Worm (Caenorhabditis elegans): Measurements from ENCODE around the gene suox-1.
A peak's percentile ranks its signal among the peaks of the same experiment; 100 is the strongest.

suox-1 gene

DNA sequence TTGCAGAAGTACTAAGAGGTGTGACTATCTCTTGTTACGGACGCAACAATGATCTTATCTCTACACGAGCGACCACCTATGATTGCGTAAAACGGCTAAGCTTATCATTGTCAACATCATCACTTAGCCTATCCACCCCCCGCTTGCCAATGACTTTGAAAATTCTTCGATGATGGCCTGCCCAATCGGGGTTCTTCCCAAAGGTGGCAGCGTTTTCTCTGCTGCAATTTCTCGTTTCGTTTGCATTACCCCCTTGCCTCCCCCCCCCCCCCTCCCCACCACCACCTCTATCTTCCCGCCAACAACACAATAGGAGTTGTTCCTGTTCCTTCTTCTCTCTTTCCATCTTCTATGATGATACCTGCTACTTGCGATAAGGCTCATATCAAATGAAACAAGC lies 10.2 kb upstream of the suox-1 start:
- no peak for TF ChIP-seq hmbx-1 (tag; optimal IDR thresholded peaks at IDR 0.05)
- TF ChIP-seq B0310.2 (tag; optimal IDR thresholded peaks at IDR 0.05), result no peak
- no peak for TF ChIP-seq ceh-13 (GFP tag; optimal IDR thresholded peaks at IDR 0.05)
- no peak for TF ChIP-seq scrt-1 (GFP tag; IDR thresholded peaks at IDR 0.05)
- TF ChIP-seq F13C5.2 (tag; optimal IDR thresholded peaks at IDR 0.05), result no peak
- no peak for TF ChIP-seq tbx-37 (GFP tag; conservative IDR thresholded peaks at IDR 0.05)
- TF ChIP-seq tbx-11 (GFP tag; IDR thresholded peaks at IDR 0.05), result no peak
- TF ChIP-seq ama-1 (optimal IDR thresholded peaks at IDR 0.05), result no peak
- no peak for TF ChIP-seq ceh-36 (tag; optimal IDR thresholded peaks at IDR 0.05)
- no peak for TF ChIP-seq flt-1 (GFP tag; IDR thresholded peaks at IDR 0.05)

DNA sequence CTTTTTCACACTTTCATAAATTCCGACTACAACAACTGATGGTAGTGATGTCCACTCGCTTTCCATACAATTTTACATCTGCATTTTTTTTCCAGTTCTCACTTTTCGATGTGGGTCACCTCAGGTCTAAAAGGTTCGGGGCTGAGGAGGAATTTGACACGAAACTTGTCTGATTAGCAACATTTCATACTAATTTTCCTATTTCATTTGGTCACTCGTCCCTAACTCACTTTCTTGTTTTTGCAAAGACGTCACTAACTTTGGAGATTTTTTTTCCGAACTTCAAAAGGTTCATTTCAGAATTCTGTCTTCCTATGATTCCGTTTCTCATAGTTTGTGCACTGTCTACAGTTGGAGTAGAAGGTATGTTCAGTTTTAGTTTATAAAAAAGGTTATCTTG lies 9.5 kb upstream of the suox-1 start, which contains the start of gene H13N06.2:
Gene H13N06.2, plus strand, starts transcription at position 301 of the 400 bp plus-strand sequence.
- TF ChIP-seq F13C5.2 (tag; optimal IDR thresholded peaks at IDR 0.05) (no peak), aly-1 (tag; optimal IDR thresholded peaks at IDR 0.05) (no peak), hmg-4 (GFP tag; optimal IDR thresholded peaks at IDR 0.05) (no peak), ceh-13 (GFP tag; optimal IDR thresholded peaks at IDR 0.05) (no peak), tbx-37 (GFP tag; conservative IDR thresholded peaks at IDR 0.05) (no peak), ama-1 (optimal IDR thresholded peaks at IDR 0.05) (no peak), sea-1 (GFP tag; conservative IDR thresholded peaks at IDR 0.05) (no peak), scrt-1 (GFP tag; IDR thresholded peaks at IDR 0.05) (no peak), pes-1 (GFP tag; IDR thresholded peaks at IDR 0.05) (no peak), hmbx-1 (tag; optimal IDR thresholded peaks at IDR 0.05) (no peak), hnd-1 (tag; optimal IDR thresholded peaks at IDR 0.05) (no peak), tra-4 (tag; optimal IDR thresholded peaks at IDR 0.05) (no peak), ets-7 (tag; optimal IDR thresholded peaks at IDR 0.05) (no peak), flt-1 (GFP tag; IDR thresholded peaks at IDR 0.05) (no peak), ceh-36 (tag; optimal IDR thresholded peaks at IDR 0.05) (no peak), B0310.2 (tag; optimal IDR thresholded peaks at IDR 0.05) (no peak)

DNA sequence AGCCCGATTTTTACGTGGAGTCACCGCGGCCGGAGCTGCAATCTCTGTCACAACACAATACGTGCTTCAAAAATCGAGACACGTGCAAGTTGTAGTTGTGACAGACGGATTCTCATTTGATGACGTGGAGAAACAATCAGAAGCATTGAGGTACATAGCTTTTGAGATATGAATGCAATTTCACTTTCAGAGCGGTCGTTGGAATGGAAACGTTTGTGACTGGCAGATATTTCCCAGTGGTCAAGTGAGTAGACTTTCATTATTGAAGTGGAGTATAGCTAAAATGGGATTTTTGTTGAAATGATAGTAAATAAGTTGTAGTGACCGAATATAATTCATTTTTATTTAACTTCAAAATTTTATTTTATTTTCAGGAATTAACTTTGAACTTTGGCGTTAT lies 6.2 kb upstream of the suox-1 start:
- no peak for TF ChIP-seq hmg-4 (GFP tag; optimal IDR thresholded peaks at IDR 0.05)
- TF ChIP-seq hnd-1 (tag; optimal IDR thresholded peaks at IDR 0.05), result no peak
- TF ChIP-seq tra-4 (tag; optimal IDR thresholded peaks at IDR 0.05), result no peak
- TF ChIP-seq pes-1 (GFP tag; IDR thresholded peaks at IDR 0.05), result no peak
- TF ChIP-seq ets-7 (tag; optimal IDR thresholded peaks at IDR 0.05), result no peak
- TF ChIP-seq tbx-37 (GFP tag; conservative IDR thresholded peaks at IDR 0.05), result no peak
- TF ChIP-seq tbx-11 (GFP tag; IDR thresholded peaks at IDR 0.05), result no peak
- no peak for TF ChIP-seq B0310.2 (tag; optimal IDR thresholded peaks at IDR 0.05)
- TF ChIP-seq hmbx-1 (tag; optimal IDR thresholded peaks at IDR 0.05), result no peak
- TF ChIP-seq scrt-1 (GFP tag; IDR thresholded peaks at IDR 0.05), result no peak
- TF ChIP-seq F13C5.2 (tag; optimal IDR thresholded peaks at IDR 0.05), result no peak
- no peak for TF ChIP-seq sea-1 (GFP tag; conservative IDR thresholded peaks at IDR 0.05)
- TF ChIP-seq ama-1 (optimal IDR thresholded peaks at IDR 0.05), result no peak
- no peak for TF ChIP-seq flt-1 (GFP tag; IDR thresholded peaks at IDR 0.05)

DNA sequence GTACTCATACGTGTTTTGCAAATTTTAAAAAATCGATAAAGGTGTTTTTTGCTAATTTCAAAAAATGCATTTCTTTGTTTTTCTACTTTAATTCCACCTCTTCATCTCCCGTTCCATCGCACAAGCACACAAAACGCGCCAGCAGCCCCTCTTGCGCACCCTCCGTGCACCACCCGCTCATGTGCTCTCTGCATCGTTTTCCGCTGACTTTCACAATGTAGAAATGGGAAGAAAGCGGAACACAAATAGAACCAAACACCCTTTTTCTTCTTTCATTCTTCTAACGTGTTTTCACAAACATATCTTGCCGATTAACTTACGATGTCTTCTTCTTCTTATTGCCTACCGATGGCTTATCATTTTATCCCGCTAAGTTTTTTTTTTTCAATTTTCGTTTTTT lies 4.6 kb upstream of the suox-1 start:
- peak; percentile 3 for TF ChIP-seq B0310.2 (tag; optimal IDR thresholded peaks at IDR 0.05)
- no peak for TF ChIP-seq ama-1 (optimal IDR thresholded peaks at IDR 0.05)
- peak; percentile 62; the same call in 1 of the 2 replicates for TF ChIP-seq tbx-37 (GFP tag; conservative IDR thresholded peaks at IDR 0.05)
- TF ChIP-seq F13C5.2 (tag; optimal IDR thresholded peaks at IDR 0.05), result peak; percentile 77
- peak; percentile 66; the same call in 1 of the 2 replicates for TF ChIP-seq tbx-11 (GFP tag; IDR thresholded peaks at IDR 0.05)
- TF ChIP-seq aly-1 (tag; optimal IDR thresholded peaks at IDR 0.05), result no peak
- no peak; the same call in 1 of the 2 replicates for TF ChIP-seq pes-1 (GFP tag; IDR thresholded peaks at IDR 0.05)
- no peak for TF ChIP-seq ceh-36 (tag; optimal IDR thresholded peaks at IDR 0.05)
- no peak for TF ChIP-seq hnd-1 (tag; optimal IDR thresholded peaks at IDR 0.05)
- no peak for TF ChIP-seq ceh-13 (GFP tag; optimal IDR thresholded peaks at IDR 0.05)
- TF ChIP-seq tra-4 (tag; optimal IDR thresholded peaks at IDR 0.05), result no peak
- TF ChIP-seq sea-1 (GFP tag; conservative IDR thresholded peaks at IDR 0.05), result peak; percentile 53; the same call in 1 of the 2 replicates
- no peak for TF ChIP-seq ets-7 (tag; optimal IDR thresholded peaks at IDR 0.05)
- TF ChIP-seq scrt-1 (GFP tag; IDR thresholded peaks at IDR 0.05), result 0 out of 2 replicates have a peak, but pooled peaks have one; percentile 22
- TF ChIP-seq flt-1 (GFP tag; IDR thresholded peaks at IDR 0.05), result no peak; the same call in 1 of the 2 replicates
- no peak for TF ChIP-seq hmbx-1 (tag; optimal IDR thresholded peaks at IDR 0.05)
- peak; percentile 57 for TF ChIP-seq hmg-4 (GFP tag; optimal IDR thresholded peaks at IDR 0.05)

DNA sequence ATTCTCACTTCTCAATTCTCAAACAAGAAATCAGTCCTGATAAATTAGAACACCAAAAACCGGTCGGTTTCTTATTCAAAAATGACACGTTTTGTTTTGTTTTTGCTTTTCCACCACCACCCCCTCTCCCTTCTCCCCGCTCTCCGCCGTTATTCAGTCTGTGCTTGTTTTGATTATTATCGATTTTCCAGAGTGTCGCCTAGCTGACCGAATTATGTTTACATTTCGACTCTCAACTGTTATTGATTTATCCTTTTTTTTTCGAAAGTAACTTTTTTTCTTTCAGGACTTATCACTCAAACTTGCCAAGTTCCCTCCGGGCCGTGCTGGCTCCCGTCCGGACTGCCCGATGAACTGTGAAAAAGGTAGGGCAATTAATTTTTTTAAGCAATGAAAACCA lies 4.0 kb upstream of the suox-1 start, which contains the start of gene gob-1:
Gene gob-1, plus strand, starts transcription at position 281 of the 400 bp plus-strand sequence.
- TF ChIP-seq ama-1 (optimal IDR thresholded peaks at IDR 0.05) (no peak), aly-1 (tag; optimal IDR thresholded peaks at IDR 0.05) (no peak), hmbx-1 (tag; optimal IDR thresholded peaks at IDR 0.05) (no peak), sea-1 (GFP tag; conservative IDR thresholded peaks at IDR 0.05) (no peak), flt-1 (GFP tag; IDR thresholded peaks at IDR 0.05) (no peak)

DNA sequence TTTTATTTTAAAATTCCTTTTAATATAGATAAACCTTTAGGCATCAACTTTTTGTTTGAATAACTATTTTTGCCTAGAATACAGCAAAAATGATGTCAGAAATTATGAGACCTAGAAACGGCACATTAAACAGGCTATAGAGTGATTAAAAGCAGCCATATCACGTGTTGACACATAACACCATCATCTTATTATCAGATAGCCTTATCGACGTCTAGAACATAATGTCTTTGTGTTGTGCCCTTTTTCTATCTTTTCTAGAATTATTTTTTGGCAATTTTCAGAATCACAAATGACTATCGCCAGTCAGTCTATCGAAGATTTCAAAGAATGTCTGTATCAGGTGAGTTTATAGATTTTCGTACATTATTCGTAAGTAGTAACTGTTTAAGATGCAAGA lies 3.2 kb upstream of the suox-1 start:
- TF ChIP-seq B0310.2 (tag; optimal IDR thresholded peaks at IDR 0.05) (no peak), hmbx-1 (tag; optimal IDR thresholded peaks at IDR 0.05) (no peak), aly-1 (tag; optimal IDR thresholded peaks at IDR 0.05) (no peak), ama-1 (optimal IDR thresholded peaks at IDR 0.05) (no peak), hnd-1 (tag; optimal IDR thresholded peaks at IDR 0.05) (no peak), scrt-1 (GFP tag; IDR thresholded peaks at IDR 0.05) (no peak), tbx-37 (GFP tag; conservative IDR thresholded peaks at IDR 0.05) (no peak), hmg-4 (GFP tag; optimal IDR thresholded peaks at IDR 0.05) (no peak), ets-7 (tag; optimal IDR thresholded peaks at IDR 0.05) (no peak), ceh-36 (tag; optimal IDR thresholded peaks at IDR 0.05) (no peak), sea-1 (GFP tag; conservative IDR thresholded peaks at IDR 0.05) (no peak)

DNA sequence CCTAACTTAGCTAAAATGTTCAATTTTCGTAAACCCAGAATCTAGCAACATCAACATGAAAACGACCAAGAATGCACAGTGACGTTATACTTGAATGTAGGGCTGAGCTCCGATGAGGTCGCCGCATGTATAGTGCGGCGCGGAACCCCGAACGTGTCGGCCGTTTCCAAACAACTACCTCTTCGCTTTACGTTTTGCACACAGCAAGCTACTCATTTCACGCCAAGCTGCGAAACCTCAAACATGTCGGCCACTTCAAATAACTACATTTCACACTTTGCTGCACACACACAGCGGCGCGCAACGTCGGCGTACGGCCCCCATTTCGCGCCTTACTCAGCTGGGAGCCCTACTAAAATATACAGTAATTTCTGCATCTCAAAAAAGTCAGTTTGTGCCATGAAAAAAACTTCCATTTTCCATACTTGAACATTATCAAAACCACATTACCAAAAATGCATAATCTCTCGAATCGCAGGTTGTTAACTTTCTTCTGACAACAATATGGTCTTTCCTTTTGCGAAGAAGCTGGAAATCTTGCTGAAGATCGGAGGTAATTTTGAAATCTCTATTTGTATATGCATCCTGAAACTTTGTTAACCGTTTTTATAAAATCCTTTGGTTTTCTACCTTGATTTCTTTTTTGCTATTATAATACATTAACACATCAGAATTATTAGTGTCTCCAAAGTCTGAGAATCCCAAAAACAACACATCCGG lies 5.3 kb downstream of the suox-1 start, which contains the start of gene H13N06.7:
Gene H13N06.7, plus strand, starts transcription at position 670 of the 720 bp plus-strand sequence.
- TF ChIP-seq aly-1 (tag; optimal IDR thresholded peaks at IDR 0.05) (no peak), ceh-13 (GFP tag; optimal IDR thresholded peaks at IDR 0.05) (no peak), hmbx-1 (tag; optimal IDR thresholded peaks at IDR 0.05) (no peak), pes-1 (GFP tag; IDR thresholded peaks at IDR 0.05) (no peak), tbx-11 (GFP tag; IDR thresholded peaks at IDR 0.05) (no peak), flt-1 (GFP tag; IDR thresholded peaks at IDR 0.05) (no peak), ama-1 (optimal IDR thresholded peaks at IDR 0.05) (no peak), ets-7 (tag; optimal IDR thresholded peaks at IDR 0.05) (no peak), hnd-1 (tag; optimal IDR thresholded peaks at IDR 0.05) (no peak), tbx-37 (GFP tag; conservative IDR thresholded peaks at IDR 0.05) (no peak), B0310.2 (tag; optimal IDR thresholded peaks at IDR 0.05) (no peak), scrt-1 (GFP tag; IDR thresholded peaks at IDR 0.05) (no peak), tra-4 (tag; optimal IDR thresholded peaks at IDR 0.05) (no peak), F13C5.2 (tag; optimal IDR thresholded peaks at IDR 0.05) (no peak), sea-1 (GFP tag; conservative IDR thresholded peaks at IDR 0.05) (no peak)
